Worm (Caenorhabditis elegans): ENCODE data around the gene C14F11.4.

C14F11.4 gene

DNA sequence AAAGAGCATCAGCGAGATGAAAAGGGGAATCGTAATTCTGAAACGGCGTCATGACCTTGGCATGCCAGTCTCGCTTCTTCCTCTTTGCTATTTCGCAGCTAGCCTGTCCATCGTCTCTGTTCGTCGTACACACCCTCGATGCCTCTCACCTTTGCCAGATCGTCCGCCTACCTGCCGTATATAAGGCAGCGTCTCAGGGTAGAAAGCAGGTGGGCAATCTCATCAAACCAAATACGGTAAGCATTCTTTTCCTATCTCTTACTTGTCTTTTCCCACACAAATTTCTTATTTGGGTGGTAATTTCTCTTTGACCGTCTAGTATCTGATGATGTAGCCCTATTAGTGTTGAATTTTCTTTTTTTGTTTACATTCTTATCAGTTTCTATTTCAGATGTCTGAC is 46.8 kb upstream of the C14F11.4 start, which contains the start of gene col-166 (continued):
- TF ChIP-seq zfp-3 (GFP tag; conservative IDR thresholded peaks at IDR 0.05) (no peak), ctbp-1 (GFP tag; IDR thresholded peaks at IDR 0.05) (no peak), aly-2 (tag; optimal IDR thresholded peaks at IDR 0.05) (no peak), F26F4.8 (GFP tag; conservative IDR thresholded peaks at IDR 0.05) (no peak), R02D3.7 (tag; optimal IDR thresholded peaks at IDR 0.05) (no peak), vab-7 (GFP tag; IDR thresholded peaks at IDR 0.05) (no peak), arid-1 (GFP tag; conservative IDR thresholded peaks at IDR 0.05) (no peak), fos-1 (tag; optimal IDR thresholded peaks at IDR 0.05) (no peak), tag-97 (GFP tag; IDR thresholded peaks at IDR 0.05) (no peak), ztf-7 (tag; optimal IDR thresholded peaks at IDR 0.05) (no peak), rbr-2 (tag; optimal IDR thresholded peaks at IDR 0.05) (peak; percentile 11), daf-12 (tag; optimal IDR thresholded peaks at IDR 0.05) (no peak), snpc-4 (tag; optimal IDR thresholded peaks at IDR 0.05) (no peak), ceh-82 (tag; optimal IDR thresholded peaks at IDR 0.05) (no peak), spr-3 (GFP tag; optimal IDR thresholded peaks at IDR 0.05) (no peak), ceh-62 (tag; optimal IDR thresholded peaks at IDR 0.05) (no peak), dmd-9 (GFP tag; IDR thresholded peaks at IDR 0.05) (no peak), daf-8 (GFP tag; IDR thresholded peaks at IDR 0.05) (no peak), attf-4 (tag; optimal IDR thresholded peaks at IDR 0.05) (no peak), lim-7 (GFP tag; IDR thresholded peaks at IDR 0.05) (0 out of 2 replicates have a peak, but pooled peaks have one; percentile 20), hmg-1.1 (GFP tag; IDR thresholded peaks at IDR 0.05) (no peak), egl-27 (tag; optimal IDR thresholded peaks at IDR 0.05) (no peak), jun-1 (tag; optimal IDR thresholded peaks at IDR 0.05) (no peak), zip-2 (tag; optimal IDR thresholded peaks at IDR 0.05) (no peak), mdl-1 (tag; optimal IDR thresholded peaks at IDR 0.05) (peak in 1 of 2 experiments; percentile 6), fkh-10 (GFP tag; optimal IDR thresholded peaks at IDR 0.05) (no peak), ZK337.2 (GFP tag; IDR thresholded peaks at IDR 0.05) (no peak), zfp-2 (tag; optimal IDR thresholded peaks at IDR 0.05) (no peak), daf-16 (GFP tag; optimal IDR thresholded peaks at IDR 0.05) (no peak), daf-16 (tag; optimal IDR thresholded peaks at IDR 0.05) (no peak), T20F7.1 (GFP tag; optimal IDR thresholded peaks at IDR 0.05) (no peak), lir-3 (tag; optimal IDR thresholded peaks at IDR 0.05) (no peak), lin-29 (GFP tag; IDR thresholded peaks at IDR 0.05) (no peak), D1046.2 (GFP tag; IDR thresholded peaks at IDR 0.05) (no peak), zip-11 (GFP tag; IDR thresholded peaks at IDR 0.05) (no peak), lsy-2 (tag; optimal IDR thresholded peaks at IDR 0.05) (no peak)

DNA sequence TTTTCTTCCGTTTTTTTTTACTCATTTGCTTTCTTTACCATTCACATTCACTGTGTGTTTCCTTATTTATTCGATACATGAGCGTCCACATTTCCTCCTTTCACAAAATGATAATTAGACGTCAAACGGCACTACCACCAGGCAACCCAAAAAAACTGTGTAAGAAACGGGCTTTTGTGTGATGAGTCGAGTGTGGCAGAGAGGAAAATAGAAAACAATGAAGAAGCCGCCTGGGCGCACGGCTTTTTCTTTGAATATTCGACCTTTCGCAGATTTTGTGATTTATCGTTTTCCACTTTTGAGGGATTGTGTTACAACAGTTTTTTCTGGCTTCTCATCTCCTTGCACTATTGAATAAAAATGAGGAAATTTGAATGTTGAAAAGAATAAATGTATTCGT is 45.4 kb upstream of the C14F11.4 start:
- TF ChIP-seq aha-1 (tag) (peak; percentile 82), nhr-102 (tag; optimal IDR thresholded peaks at IDR 0.05) (no peak)

DNA sequence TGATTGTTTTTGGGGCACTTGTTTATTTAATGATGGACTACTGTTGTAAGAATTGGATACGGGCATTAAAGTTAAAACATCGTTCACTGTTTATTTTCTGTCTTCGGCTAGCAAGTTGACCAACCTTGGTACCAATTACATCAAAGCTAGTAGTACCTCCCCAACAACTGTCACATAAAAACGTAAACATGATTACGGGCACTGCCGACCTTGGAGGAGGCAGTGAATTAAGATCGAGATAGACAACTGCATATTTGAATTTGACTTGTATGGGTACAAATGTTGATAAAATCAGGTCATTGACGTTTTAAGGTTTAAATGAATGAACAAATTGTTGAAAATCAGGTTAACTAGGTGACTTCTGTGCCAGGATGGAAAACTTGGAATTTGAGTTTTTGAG is 44.4 kb upstream of the C14F11.4 start:
- TF ChIP-seq dve-1 (tag; optimal IDR thresholded peaks at IDR 0.05; ENCODE audit: insufficient read depth) (no peak), spr-3 (GFP tag; optimal IDR thresholded peaks at IDR 0.05) (no peak), tag-97 (GFP tag; IDR thresholded peaks at IDR 0.05) (no peak), T26A8.4 (GFP tag; IDR thresholded peaks at IDR 0.05) (no peak), nhr-28 (tag; optimal IDR thresholded peaks at IDR 0.05) (no peak), Y5F2A.4 (GFP tag; optimal IDR thresholded peaks at IDR 0.05) (no peak), mxl-3 (GFP tag; optimal IDR thresholded peaks at IDR 0.05) (no peak), R02D3.7 (tag; optimal IDR thresholded peaks at IDR 0.05) (no peak), mdt-29 (GFP tag; IDR thresholded peaks at IDR 0.05) (no peak), nhr-48 (tag; optimal IDR thresholded peaks at IDR 0.05) (no peak), F37D6.2 (tag; optimal IDR thresholded peaks at IDR 0.05) (no peak), ctbp-1 (GFP tag; IDR thresholded peaks at IDR 0.05) (no peak), ztf-11 (tag; optimal IDR thresholded peaks at IDR 0.05) (no peak), mxl-2 (GFP tag; conservative IDR thresholded peaks at IDR 0.05) (no peak), set-16 (GFP tag; IDR thresholded peaks at IDR 0.05) (no peak), mdl-1 (tag; optimal IDR thresholded peaks at IDR 0.05) (no peak)
